Worm (Caenorhabditis elegans): ENCODE data around the gene ben-1.

- TF ChIP-seq unc-62 (GFP tag; optimal IDR thresholded peaks at IDR 0.05) (no peak), elt-2 (tag; optimal IDR thresholded peaks at IDR 0.05) (no peak), elt-3 (tag; optimal IDR thresholded peaks at IDR 0.05) (no peak), ceh-28 (tag; optimal IDR thresholded peaks at IDR 0.05) (no peak), skn-1 (tag; optimal IDR thresholded peaks at IDR 0.05) (no peak), ama-1 (optimal IDR thresholded peaks at IDR 0.05) (no peak), R02D3.7 (tag; optimal IDR thresholded peaks at IDR 0.05) (no peak)
Observed at ce11 chrIII:3573281-3573680, 31.8 kb upstream of the ben-1 start, which contains the start of gene nhr-6.

All from whole organism, L3 larva.